ENCODE assay signal across 5 worm cellular contexts in the genomic region with DNA sequence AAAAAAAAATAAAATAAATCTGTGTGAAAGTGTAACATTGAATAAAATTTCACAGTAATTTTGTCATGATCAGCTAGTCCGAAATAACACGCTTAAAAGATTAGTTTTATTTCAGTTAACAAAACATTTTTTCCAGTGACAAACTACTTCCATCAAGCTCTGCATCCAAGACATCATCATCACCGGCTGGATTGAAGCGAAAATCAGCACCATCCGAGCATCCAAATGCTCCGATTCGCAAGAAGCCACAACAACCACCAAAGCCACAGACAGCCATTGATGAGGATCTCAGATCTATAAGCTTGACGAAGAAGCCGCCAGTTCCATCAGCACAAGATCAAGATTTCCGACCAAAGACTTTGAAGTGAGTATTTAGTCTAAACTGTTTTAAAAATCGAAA.
TF ChIP-seq lines count a peak whose summit lies in the region.

No protein-coding gene starts in this region.

TF ChIP-seq in whole organism, L2 larva, 48 proteins besides CTCF, POLR2A, EP300 and RAD21:
- TF ChIP-seq nhr-25 (tag; optimal IDR thresholded peaks at IDR 0.05; lab: Kevin White, UChicago) (peak; percentile 14), crh-2 (tag; optimal IDR thresholded peaks at IDR 0.05; lab: Kevin White, UChicago) (no peak)

TF ChIP-seq in whole organism, L4 larva, 104 proteins besides CTCF, POLR2A, EP300 and RAD21:
- TF ChIP-seq pha-4 (GFP tag; IDR thresholded peaks at IDR 0.05; lab: Robert Waterston, UW) (no peak), pha-4 (tag; optimal IDR thresholded peaks at IDR 0.05; lab: Kevin White, UChicago) (no peak), T26A8.4 (GFP tag; IDR thresholded peaks at IDR 0.05; lab: Robert Waterston, UW) (peak; percentile 49; the same call in 1 of the 2 replicates), dmd-6 (GFP tag; IDR thresholded peaks at IDR 0.05; lab: Robert Waterston, UW) (no peak), egl-27 (tag; optimal IDR thresholded peaks at IDR 0.05; lab: Kevin White, UChicago) (no peak), saeg-2 (GFP tag; IDR thresholded peaks at IDR 0.05; lab: Robert Waterston, UW) (no peak), lsy-2 (tag; optimal IDR thresholded peaks at IDR 0.05; lab: Kevin White, UChicago) (no peak), nhr-237 (tag; optimal IDR thresholded peaks at IDR 0.05; lab: Kevin White, UChicago) (no peak), aha-1 (tag; lab: Kevin White, UChicago) (peak; percentile 78), ceh-28 (tag; optimal IDR thresholded peaks at IDR 0.05; lab: Kevin White, UChicago) (no peak), daf-16 (GFP tag; optimal IDR thresholded peaks at IDR 0.05; lab: Kevin White, UChicago) (no peak), daf-16 (tag; optimal IDR thresholded peaks at IDR 0.05; lab: Kevin White, UChicago) (no peak), spr-1 (tag; optimal IDR thresholded peaks at IDR 0.05; lab: Kevin White, UChicago) (no peak), lin-38 (GFP tag; IDR thresholded peaks at IDR 0.05; lab: Robert Waterston, UW) (0 out of 2 replicates have a peak, but pooled peaks have one; percentile 11), ztf-7 (tag; optimal IDR thresholded peaks at IDR 0.05; lab: Kevin White, UChicago) (no peak), ctbp-1 (GFP tag; IDR thresholded peaks at IDR 0.05; lab: Robert Waterston, UW) (no peak), duxl-1 (tag; optimal IDR thresholded peaks at IDR 0.05; lab: Kevin White, UChicago; ENCODE audit: poor library complexity) (no peak), pqm-1 (tag; optimal IDR thresholded peaks at IDR 0.05; lab: Kevin White, UChicago) (no peak), ZK546.5 (tag; optimal IDR thresholded peaks at IDR 0.05; lab: Kevin White, UChicago) (no peak), sdz-12 (GFP tag; optimal IDR thresholded peaks at IDR 0.05; lab: Kevin White, UChicago) (no peak)
TF ChIP-seq in whole organism, L4 larva: peak in this region for 3.

TF ChIP-seq in whole organism, early embryonic, 17 proteins besides CTCF, POLR2A, EP300 and RAD21:
- TF ChIP-seq tbx-37 (GFP tag; conservative IDR thresholded peaks at IDR 0.05; lab: Robert Waterston, UW): no peak
- no peak for TF ChIP-seq hmg-4 (GFP tag; optimal IDR thresholded peaks at IDR 0.05; lab: Kevin White, UChicago)
- TF ChIP-seq ama-1 (optimal IDR thresholded peaks at IDR 0.05; lab: Kevin White, UChicago): peak; percentile 27
- TF ChIP-seq B0310.2 (tag; optimal IDR thresholded peaks at IDR 0.05; lab: Kevin White, UChicago): peak; percentile 32
- TF ChIP-seq scrt-1 (GFP tag; IDR thresholded peaks at IDR 0.05; lab: Robert Waterston, UW): no peak
- 0 out of 2 replicates have a peak, but pooled peaks have one; percentile 16 for TF ChIP-seq sea-1 (GFP tag; conservative IDR thresholded peaks at IDR 0.05; lab: Robert Waterston, UW)
- no peak for TF ChIP-seq ets-7 (tag; optimal IDR thresholded peaks at IDR 0.05; lab: Kevin White, UChicago)
- no peak for TF ChIP-seq aly-1 (tag; optimal IDR thresholded peaks at IDR 0.05; lab: Kevin White, UChicago)
- TF ChIP-seq ceh-36 (tag; optimal IDR thresholded peaks at IDR 0.05; lab: Kevin White, UChicago): no peak
- TF ChIP-seq flt-1 (GFP tag; IDR thresholded peaks at IDR 0.05; lab: Robert Waterston, UW): no peak
- TF ChIP-seq pes-1 (GFP tag; IDR thresholded peaks at IDR 0.05; lab: Robert Waterston, UW): no peak
- no peak for TF ChIP-seq F13C5.2 (tag; optimal IDR thresholded peaks at IDR 0.05; lab: Kevin White, UChicago)
- no peak for TF ChIP-seq hnd-1 (tag; optimal IDR thresholded peaks at IDR 0.05; lab: Kevin White, UChicago)

TF ChIP-seq in whole organism, mixed stage, embryonic, 35 proteins besides CTCF, POLR2A, EP300 and RAD21:
- TF ChIP-seq elt-3 (tag; optimal IDR thresholded peaks at IDR 0.05; lab: Kevin White, UChicago): no peak
- TF ChIP-seq sptf-1 (tag; optimal IDR thresholded peaks at IDR 0.05; lab: Kevin White, UChicago): peak; percentile 51
- TF ChIP-seq ceh-83 (GFP tag; optimal IDR thresholded peaks at IDR 0.05; lab: Kevin White, UChicago): peak; percentile 49
- TF ChIP-seq M03D4.4 (tag; optimal IDR thresholded peaks at IDR 0.05; lab: Kevin White, UChicago): peak; percentile 37
- TF ChIP-seq flh-1 (GFP tag; optimal IDR thresholded peaks at IDR 0.05; lab: Kevin White, UChicago): no peak
- TF ChIP-seq mls-2 (tag; optimal IDR thresholded peaks at IDR 0.05; lab: Kevin White, UChicago): peak; percentile 8
- TF ChIP-seq tbx-8 (GFP tag; optimal IDR thresholded peaks at IDR 0.05; lab: Kevin White, UChicago): peak; percentile 13

TF ChIP-seq in whole organism, young adult, 124 proteins besides CTCF, POLR2A, EP300 and RAD21:
- 0 out of 2 replicates have a peak, but pooled peaks have one; percentile 14 for TF ChIP-seq hmg-20 (GFP tag; IDR thresholded peaks at IDR 0.05; lab: Robert Waterston, UW)
- TF ChIP-seq rpc-1 (optimal IDR thresholded peaks at IDR 0.05; lab: Kevin White, UChicago): no peak
- no peak for TF ChIP-seq rpc-1 (tag; optimal IDR thresholded peaks at IDR 0.05; lab: Kevin White, UChicago)
- no peak for TF ChIP-seq madf-10 (tag; optimal IDR thresholded peaks at IDR 0.05; lab: Kevin White, UChicago)
- no peak for TF ChIP-seq ceh-79 (tag; optimal IDR thresholded peaks at IDR 0.05; lab: Kevin White, UChicago)
- TF ChIP-seq ceh-100 (GFP tag; IDR thresholded peaks at IDR 0.05; lab: Robert Waterston, UW): no peak
- TF ChIP-seq mxl-1 (tag; optimal IDR thresholded peaks at IDR 0.05; lab: Kevin White, UChicago): no peak
- no peak for TF ChIP-seq K12H6.12 (tag; optimal IDR thresholded peaks at IDR 0.05; lab: Kevin White, UChicago)
- TF ChIP-seq T26A5.8 (tag; optimal IDR thresholded peaks at IDR 0.05; lab: Kevin White, UChicago): no peak
- TF ChIP-seq snpc-1.3 (tag; optimal IDR thresholded peaks at IDR 0.05; lab: Kevin White, UChicago; ENCODE audit: insufficient read depth): no peak
- no peak for TF ChIP-seq lsl-1 (GFP tag; optimal IDR thresholded peaks at IDR 0.05; lab: Kevin White, UChicago)
- TF ChIP-seq C06A6.2 (GFP tag; conservative IDR thresholded peaks at IDR 0.05; lab: Robert Waterston, UW): no peak
- TF ChIP-seq die-1 (tag; optimal IDR thresholded peaks at IDR 0.05; lab: Kevin White, UChicago): no peak
- TF ChIP-seq unc-130 (GFP tag; optimal IDR thresholded peaks at IDR 0.05; lab: Kevin White, UChicago): no peak
- no peak for TF ChIP-seq B0261.1 (tag; optimal IDR thresholded peaks at IDR 0.05; lab: Kevin White, UChicago)
- TF ChIP-seq madf-6 (GFP tag; IDR thresholded peaks at IDR 0.05; lab: Robert Waterston, UW): no peak
- TF ChIP-seq atf-7 (tag; optimal IDR thresholded peaks at IDR 0.05; lab: Kevin White, UChicago): peak; percentile 22
- TF ChIP-seq akir-1 (GFP tag; optimal IDR thresholded peaks at IDR 0.05; lab: Kevin White, UChicago): no peak
- TF ChIP-seq cebp-1 (GFP tag; IDR thresholded peaks at IDR 0.05; lab: Robert Waterston, UW): no peak
- TF ChIP-seq cebp-1 (tag; optimal IDR thresholded peaks at IDR 0.05; lab: Kevin White, UChicago): no peak
- no peak for TF ChIP-seq snpc-4 (GFP tag; optimal IDR thresholded peaks at IDR 0.05; lab: Kevin White, UChicago)
- TF ChIP-seq snpc-4 (tag; optimal IDR thresholded peaks at IDR 0.05; lab: Kevin White, UChicago): no peak
- no peak for TF ChIP-seq repo-1 (tag; optimal IDR thresholded peaks at IDR 0.05; lab: Kevin White, UChicago)
- TF ChIP-seq ztf-25 (GFP tag; IDR thresholded peaks at IDR 0.05; lab: Robert Waterston, UW): no peak
- TF ChIP-seq lin-40 (tag; optimal IDR thresholded peaks at IDR 0.05; lab: Kevin White, UChicago): no peak
- no peak for TF ChIP-seq pha-4 (tag; optimal IDR thresholded peaks at IDR 0.05; lab: Kevin White, UChicago)
- TF ChIP-seq hmg-1.2 (GFP tag; IDR thresholded peaks at IDR 0.05; lab: Robert Waterston, UW): 0 out of 2 replicates have a peak, but pooled peaks have one; percentile 3
- TF ChIP-seq ztf-18 (tag; optimal IDR thresholded peaks at IDR 0.05; lab: Kevin White, UChicago): no peak
- TF ChIP-seq T07F8.4 (tag; optimal IDR thresholded peaks at IDR 0.05; lab: Kevin White, UChicago): no peak
